Worm (Caenorhabditis elegans) whole organism, L1 larva: ENCODE data around the gene C33D3.3.

ENCODE experiments used
- aly-2 ChIP-seq: fragments of 150-350 bp; optimal IDR thresholded peaks from 2 replicates; lab custom pipeline; 2014; ENCODE audit warnings: missing biosample characterization, missing genetic modification characterization
- ceh-8 ChIP-seq: fragments of 200-800 bp; sonication (Bioruptor generic); optimal IDR thresholded peaks from 2 replicates; lab custom pipeline; 2018; ENCODE audit warnings: mild to moderate bottlenecking, missing genetic modification characterization, moderate library complexity, missing compliant biosample characterization
- ces-1 ChIP-seq: fragments of 150-350 bp; optimal IDR thresholded peaks from 2 replicates; lab custom pipeline; 2014; ENCODE audit warnings: missing biosample characterization, missing genetic modification reagents, missing genetic modification characterization
- dsc-1 ChIP-seq: sonication (generic microtip); optimal IDR thresholded peaks from 2 replicates; lab custom pipeline; 2016; ENCODE audit warnings: mild to moderate bottlenecking, missing genetic modification characterization, missing compliant biosample characterization
- elt-3 ChIP-seq, 6 experiments: fragments of 150-350 bp in 1 of 6; sonication (generic microtip); optimal IDR thresholded peaks; 2 replicates each; lab custom pipeline; 2017 to 2018; ENCODE audit warnings: missing biosample characterization in 6 of 6, missing genetic modification characterization in 6 of 6, inconsistent platforms in 1 of 6
- fos-1 ChIP-seq: fragments of 150-350 bp; optimal IDR thresholded peaks from 2 replicates; lab custom pipeline; 2014; ENCODE audit warnings: missing biosample characterization, missing genetic modification characterization
- hpl-2 ChIP-seq: fragments of 150-350 bp; optimal IDR thresholded peaks from 2 replicates; lab custom pipeline; 2014; ENCODE audit warnings: missing biosample characterization, missing genetic modification reagents, missing genetic modification characterization
- isw-1 ChIP-seq: fragments of 200-800 bp; sonication (Bioruptor generic); IDR thresholded peaks from 2 replicates; pipeline ENCODE4 v1.3.6; 2022; ENCODE audit warnings: missing genetic modification characterization, missing compliant biosample characterization
- jun-1 ChIP-seq: fragments of 150-350 bp; optimal IDR thresholded peaks from 2 replicates; lab custom pipeline; 2014; ENCODE audit warnings: missing biosample characterization, missing genetic modification reagents, missing genetic modification characterization
- nhr-11 ChIP-seq: fragments of 150-350 bp; optimal IDR thresholded peaks from 2 replicates; lab custom pipeline; 2014; ENCODE audit warnings: missing biosample characterization, missing genetic modification characterization
- nhr-19 ChIP-seq: fragments of 200-800 bp; sonication (Bioruptor generic); conservative IDR thresholded peaks from 2 replicates; pipeline ENCODE4 v1.3.6; 2022; ENCODE audit warnings: missing genetic modification characterization, missing compliant biosample characterization
- nhr-71 ChIP-seq: sonication (generic microtip); optimal IDR thresholded peaks from 2 replicates; lab custom pipeline; 2016; ENCODE audit warnings: mild to moderate bottlenecking, missing genetic modification characterization, moderate library complexity, missing compliant biosample characterization
- pqm-1 ChIP-seq: sonication (generic microtip); optimal IDR thresholded peaks from 3 replicates; lab custom pipeline; 2017; ENCODE audit warnings: missing biosample characterization, missing genetic modification characterization
- xbp-1 ChIP-seq: sonication (generic microtip); optimal IDR thresholded peaks from 2 replicates; lab custom pipeline; 2016; ENCODE audit warnings: missing genetic modification characterization, missing compliant biosample characterization

DNA sequence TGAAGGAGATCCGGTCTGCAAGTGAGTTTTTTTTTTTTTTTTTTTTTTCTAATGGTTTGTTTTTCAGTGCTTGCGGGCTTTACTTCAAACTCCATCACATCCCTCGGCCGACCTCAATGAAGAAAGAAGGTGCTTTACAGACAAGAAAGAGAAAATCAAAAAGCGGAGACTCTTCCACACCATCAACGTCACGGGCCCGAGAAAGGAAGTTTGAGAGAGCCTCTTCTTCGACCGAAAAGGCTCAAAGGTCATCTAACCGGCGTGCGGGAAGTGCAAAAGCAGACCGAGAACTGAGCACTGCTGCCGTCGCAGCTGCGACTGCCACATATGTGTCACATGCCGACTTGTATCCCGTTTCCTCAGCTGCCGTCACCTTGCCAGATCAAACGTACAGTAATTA lies 2.9 kb upstream of the C33D3.3 start:
- no peak for TF ChIP-seq nhr-71 (tag; lab: Kevin White, UChicago)
- TF ChIP-seq aly-2 (tag; lab: Kevin White, UChicago): no peak
- TF ChIP-seq nhr-19 (GFP tag; lab: Robert Waterston, UW): no peak
- TF ChIP-seq nhr-11 (tag; lab: Kevin White, UChicago): no peak
- TF ChIP-seq fos-1 (tag; lab: Kevin White, UChicago): no peak
- no peak for TF ChIP-seq dsc-1 (tag; lab: Kevin White, UChicago)
- TF ChIP-seq pqm-1 (tag; lab: Kevin White, UChicago): no peak
- TF ChIP-seq elt-3 (tag; optimal IDR thresholded peaks at IDR 0.05; lab: Kevin White, UChicago): no peak
- no peak for TF ChIP-seq ceh-8
- no peak for TF ChIP-seq isw-1 (GFP tag; lab: Robert Waterston, UW)
- TF ChIP-seq xbp-1 (tag; lab: Kevin White, UChicago): no peak
- no peak for TF ChIP-seq hpl-2 (GFP tag; lab: Kevin White, UChicago)
- no peak for TF ChIP-seq jun-1 (tag; lab: Kevin White, UChicago)
- no peak for TF ChIP-seq ces-1 (GFP tag; lab: Kevin White, UChicago)
